Worm (Caenorhabditis elegans): Measurements from ENCODE around the gene C49C8.5.
A peak's percentile ranks its signal among the peaks of the same experiment; 100 is the strongest.

Gene C49C8.5

DNA sequence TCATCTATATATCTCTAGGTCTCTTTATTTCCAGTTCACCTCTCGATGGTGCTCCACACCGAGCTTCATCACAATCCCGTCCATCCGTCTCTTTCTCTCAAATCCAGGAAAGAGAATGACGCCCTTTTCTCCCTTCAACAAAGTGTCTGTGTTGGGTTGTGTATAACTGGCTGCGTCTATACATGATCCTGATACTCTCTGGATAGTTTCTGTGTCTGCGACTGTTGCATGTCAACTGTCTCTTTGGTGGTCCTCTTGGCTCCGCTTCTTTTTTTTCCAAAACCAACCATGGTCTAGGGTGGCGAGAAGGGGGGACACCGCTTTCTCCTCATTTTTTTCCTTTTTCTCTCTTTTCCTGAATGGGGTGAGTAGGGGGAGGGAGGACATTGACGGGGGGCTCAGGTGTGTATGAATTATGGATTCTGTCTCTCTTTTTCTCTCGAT, 23.8 kb downstream of the C49C8.5 start (continued):
- TF ChIP-seq efl-3 (GFP tag; optimal IDR thresholded peaks at IDR 0.05) (no peak), alr-1 (tag; optimal IDR thresholded peaks at IDR 0.05; ENCODE audit: borderline replicate concordance) (no peak), ces-1 (GFP tag; optimal IDR thresholded peaks at IDR 0.05) (no peak), sup-37 (GFP tag; optimal IDR thresholded peaks at IDR 0.05) (no peak), skn-1 (tag; optimal IDR thresholded peaks at IDR 0.05) (no peak), nhr-237 (tag; optimal IDR thresholded peaks at IDR 0.05) (no peak), hpl-2 (GFP tag; optimal IDR thresholded peaks at IDR 0.05) (no peak), ceh-8 (GFP tag; optimal IDR thresholded peaks at IDR 0.05) (no peak), ceh-90 (tag; optimal IDR thresholded peaks at IDR 0.05) (no peak), pag-3 (tag; optimal IDR thresholded peaks at IDR 0.05; ENCODE audit: borderline replicate concordance, insufficient read depth) (no peak), blmp-1 (tag; optimal IDR thresholded peaks at IDR 0.05) (peak; percentile 0), fkh-8 (tag; optimal IDR thresholded peaks at IDR 0.05) (peak; percentile 63), egl-13 (tag; optimal IDR thresholded peaks at IDR 0.05) (no peak), aly-2 (tag; optimal IDR thresholded peaks at IDR 0.05) (no peak), unc-62 (GFP tag; optimal IDR thresholded peaks at IDR 0.05) (no peak), lin-35 (GFP tag; optimal IDR thresholded peaks at IDR 0.05) (peak in 1 of 2 experiments; percentile 7), unc-130 (tag; optimal IDR thresholded peaks at IDR 0.05) (no peak), fos-1 (tag; optimal IDR thresholded peaks at IDR 0.05) (peak; percentile 38), ama-1 (optimal IDR thresholded peaks at IDR 0.05) (no peak), unc-30 (tag; optimal IDR thresholded peaks at IDR 0.05) (no peak), lir-3 (tag; optimal IDR thresholded peaks at IDR 0.05; ENCODE audit: poor library complexity) (no peak), mef-2 (tag; optimal IDR thresholded peaks at IDR 0.05) (peak; percentile 38), irx-1 (tag; optimal IDR thresholded peaks at IDR 0.05) (peak; percentile 50), lin-14 (GFP tag; optimal IDR thresholded peaks at IDR 0.05) (peak; percentile 91), lin-39 (tag; optimal IDR thresholded peaks at IDR 0.05) (no peak), nhr-77 (tag; optimal IDR thresholded peaks at IDR 0.05) (peak; percentile 56), lin-15B (tag; optimal IDR thresholded peaks at IDR 0.05) (no peak), lsy-2 (tag; optimal IDR thresholded peaks at IDR 0.05) (peak; percentile 16 to 58), Y116A8C.19 (tag; optimal IDR thresholded peaks at IDR 0.05; ENCODE audit: borderline replicate concordance) (no peak), C34B4.2 (tag; optimal IDR thresholded peaks at IDR 0.05) (no peak), dpl-1 (GFP tag; optimal IDR thresholded peaks at IDR 0.05) (peak in 1 of 3 experiments; percentile 4), dsc-1 (tag; optimal IDR thresholded peaks at IDR 0.05) (peak; percentile 57), rnt-1 (tag; optimal IDR thresholded peaks at IDR 0.05) (peak; percentile 39), nhr-11 (tag; optimal IDR thresholded peaks at IDR 0.05) (no peak), efl-1 (optimal IDR thresholded peaks at IDR 0.05) (peak; percentile 48 to 60), efl-1 (GFP tag; optimal IDR thresholded peaks at IDR 0.05 in 1 of 2) (peak; percentile 2 to 55), nhr-19 (GFP tag; conservative IDR thresholded peaks at IDR 0.05) (peak; percentile 53), isw-1 (GFP tag; IDR thresholded peaks at IDR 0.05) (peak; percentile 40), zag-1 (tag; optimal IDR thresholded peaks at IDR 0.05) (no peak), C16A3.4 (tag; optimal IDR thresholded peaks at IDR 0.05) (peak; percentile 41), fkh-10 (GFP tag; optimal IDR thresholded peaks at IDR 0.05) (peak; percentile 71), xbp-1 (tag; optimal IDR thresholded peaks at IDR 0.05) (peak; percentile 39), nhr-85 (tag) (no peak), pax-3 (tag; optimal IDR thresholded peaks at IDR 0.05) (no peak), swsn-7 (tag; optimal IDR thresholded peaks at IDR 0.05) (peak; percentile 67), ceh-82 (tag; optimal IDR thresholded peaks at IDR 0.05) (peak; percentile 42 to 60 (median 51)), F16B12.6 (tag; optimal IDR thresholded peaks at IDR 0.05) (no peak), unc-86 (tag; optimal IDR thresholded peaks at IDR 0.05) (peak; percentile 77), hlh-4 (tag; optimal IDR thresholded peaks at IDR 0.05) (no peak), C04F5.9 (tag; optimal IDR thresholded peaks at IDR 0.05) (no peak), egl-27 (tag; optimal IDR thresholded peaks at IDR 0.05) (peak in 1 of 2 experiments; percentile 8), vab-15 (tag; optimal IDR thresholded peaks at IDR 0.05) (no peak), nhr-20 (tag; optimal IDR thresholded peaks at IDR 0.05) (peak; percentile 61), snu-23 (GFP tag; optimal IDR thresholded peaks at IDR 0.05) (peak; percentile 75)

Data from whole organism, L1 larva.